Worm (Caenorhabditis elegans): ENCODE measurements around the gene pgl-2.

pgl-2 gene

ce11 chrIII:8688438-8688946 lies 13.3 kb upstream of the pgl-2 start, which contains the start of gene hadb-1:
Gene hadb-1, minus strand, starts transcription at chrIII:8688488.
- TF ChIP-seq unc-62 (GFP tag; optimal IDR thresholded peaks at IDR 0.05), result no peak

ce11 chrIII:8685590-8686240 lies 10.5 kb upstream of the pgl-2 start:
- TF ChIP-seq unc-62 (GFP tag; optimal IDR thresholded peaks at IDR 0.05), result no peak

- TF ChIP-seq unc-62 (GFP tag; optimal IDR thresholded peaks at IDR 0.05), result no peak
Measured at ce11 chrIII:8684421-8684820, 9.2 kb upstream of the pgl-2 start, which contains the start of gene anmt-1. Gene anmt-1, plus strand, starts transcription at chrIII:8684808.

- no peak for TF ChIP-seq unc-62 (GFP tag; optimal IDR thresholded peaks at IDR 0.05)
Measured at ce11 chrIII:8683679-8684263, 8.5 kb upstream of the pgl-2 start, which contains the start of gene fli-1. Gene fli-1, minus strand, starts transcription at chrIII:8683736.

- TF ChIP-seq unc-62 (GFP tag; optimal IDR thresholded peaks at IDR 0.05), result no peak
Measured at ce11 chrIII:8678371-8678770, 3.1 kb upstream of the pgl-2 start.

ce11 chrIII:8668717-8669116 lies 6.5 kb downstream of the pgl-2 start:
- TF ChIP-seq unc-62 (GFP tag; optimal IDR thresholded peaks at IDR 0.05), result no peak

- no peak for TF ChIP-seq unc-62 (GFP tag; optimal IDR thresholded peaks at IDR 0.05)
Measured at ce11 chrIII:8667382-8667781, 7.9 kb downstream of the pgl-2 start, which contains the start of gene dpy-19. Gene dpy-19, minus strand, starts transcription at chrIII:8667482.

ce11 chrIII:8664897-8665388 lies 10.3 kb downstream of the pgl-2 start, which contains the start of gene F22B7.1:
Gene F22B7.1, plus strand, starts transcription at chrIII:8665338.
- TF ChIP-seq unc-62 (GFP tag; optimal IDR thresholded peaks at IDR 0.05), result no peak

- TF ChIP-seq unc-62 (GFP tag; optimal IDR thresholded peaks at IDR 0.05), result no peak
Measured at ce11 chrIII:8663143-8663542, 12.1 kb downstream of the pgl-2 start.

- TF ChIP-seq unc-62 (GFP tag; optimal IDR thresholded peaks at IDR 0.05), result no peak
Measured at ce11 chrIII:8658367-8658761, 16.9 kb downstream of the pgl-2 start.

- TF ChIP-seq unc-62 (GFP tag; optimal IDR thresholded peaks at IDR 0.05), result no peak
Measured at ce11 chrIII:8657676-8658366, 17.4 kb downstream of the pgl-2 start.

- TF ChIP-seq unc-62 (GFP tag; optimal IDR thresholded peaks at IDR 0.05), result no peak
Measured at ce11 chrIII:8656957-8657356, 18.3 kb downstream of the pgl-2 start.

ce11 chrIII:8656055-8656454 lies 19.2 kb downstream of the pgl-2 start:
- no peak for TF ChIP-seq unc-62 (GFP tag; optimal IDR thresholded peaks at IDR 0.05)

- TF ChIP-seq unc-62 (GFP tag; optimal IDR thresholded peaks at IDR 0.05), result no peak
Measured at ce11 chrIII:8655412-8655811, 19.8 kb downstream of the pgl-2 start.

ce11 chrIII:8654400-8654980 lies 20.7 kb downstream of the pgl-2 start:
- TF ChIP-seq unc-62 (GFP tag; optimal IDR thresholded peaks at IDR 0.05), result no peak

- TF ChIP-seq unc-62 (GFP tag; optimal IDR thresholded peaks at IDR 0.05), result no peak
Measured at ce11 chrIII:8653875-8654386, 21.3 kb downstream of the pgl-2 start, which contains the start of gene F22B7.9. Gene F22B7.9, minus strand, starts transcription at chrIII:8653925.
